Worm (Caenorhabditis elegans) whole organism, L1 larva: Measurements from ENCODE around the gene T20D3.6.

Experiments used
- aha-1 ChIP-seq: fragments of 150-350 bp; optimal IDR thresholded peaks from 2 replicates; lab custom pipeline; 2014; ENCODE audit warnings: missing biosample characterization, missing genetic modification characterization
- ama-1 ChIP-seq: fragments of 150-350 bp; optimal IDR thresholded peaks from 2 replicates; lab custom pipeline; 2014
- blmp-1 ChIP-seq: fragments of 150-350 bp; optimal IDR thresholded peaks from 2 replicates; lab custom pipeline; 2014; ENCODE audit warnings: missing biosample characterization, missing genetic modification characterization
- ceh-88 ChIP-seq: fragments of 200-800 bp; sonication (Bioruptor generic); IDR thresholded peaks from 2 replicates; pipeline ENCODE4 v1.3.6; 2022; ENCODE audit warnings: missing genetic modification characterization, missing compliant biosample characterization
- dpl-1 ChIP-seq, 3 experiments: fragments of 150-350 bp in 2 of 3; sonication (generic microtip) in 1 of 3; optimal IDR thresholded peaks; 2 replicates each; lab custom pipeline; 2014 to 2017; ENCODE audit warnings: missing biosample characterization in 3 of 3, missing genetic modification characterization in 3 of 3, missing genetic modification reagents in 3 of 3
- elt-3 ChIP-seq, 6 experiments: fragments of 150-350 bp in 1 of 6; sonication (generic microtip); optimal IDR thresholded peaks; 2 replicates each; lab custom pipeline; 2017 to 2018; ENCODE audit warnings: missing biosample characterization in 6 of 6, missing genetic modification characterization in 6 of 6, inconsistent platforms in 1 of 6
- fkh-10 ChIP-seq: sonication (generic microtip); optimal IDR thresholded peaks from 2 replicates; lab custom pipeline; 2017; ENCODE audit warnings: missing biosample characterization, missing genetic modification reagents, missing genetic modification characterization
- fos-1 ChIP-seq: fragments of 150-350 bp; optimal IDR thresholded peaks from 2 replicates; lab custom pipeline; 2014; ENCODE audit warnings: missing biosample characterization, missing genetic modification characterization
- lin-39 ChIP-seq: fragments of 150-350 bp; optimal IDR thresholded peaks from 2 replicates; lab custom pipeline; 2014; ENCODE audit warnings: missing biosample characterization, missing genetic modification reagents, missing genetic modification characterization
- lsy-2 ChIP-seq, 2 experiments: fragments of 150-350 bp; optimal IDR thresholded peaks; 2 replicates each; lab custom pipeline; 2014; ENCODE audit warnings: missing biosample characterization in 2 of 2, missing genetic modification characterization in 2 of 2
- snpc-4 ChIP-seq: fragments of 150-350 bp; optimal IDR thresholded peaks from 2 replicates; lab custom pipeline; 2014; ENCODE audit warnings: missing biosample characterization, missing genetic modification characterization

ce11 chrIV:9322489-9322888, 16.6 kb downstream of the T20D3.6 start:
- TF ChIP-seq snpc-4 (no peak), fos-1 (tag; lab: Kevin White, UChicago) (no peak), lin-39 (tag; lab: Kevin White, UChicago) (no peak), aha-1 (tag; lab: Kevin White, UChicago) (no peak), blmp-1 (tag; lab: Kevin White, UChicago) (no peak), fkh-10 (GFP tag; lab: Kevin White, UChicago) (no peak), ama-1 (lab: Kevin White, UChicago) (no peak), elt-3 (tag; optimal IDR thresholded peaks at IDR 0.05; lab: Kevin White, UChicago) (no peak), ceh-88 (GFP tag; lab: Robert Waterston, UW) (no peak), lsy-2 (tag; optimal IDR thresholded peaks at IDR 0.05; lab: Kevin White, UChicago) (no peak), dpl-1 (GFP tag; optimal IDR thresholded peaks at IDR 0.05; lab: Kevin White, UChicago) (no peak)
